Worm (Caenorhabditis elegans): ENCODE data around the gene fbxa-31.

- TF ChIP-seq unc-39 (tag; optimal IDR thresholded peaks at IDR 0.05) (no peak), lin-39 (tag; optimal IDR thresholded peaks at IDR 0.05) (no peak), nfya-1 (tag; optimal IDR thresholded peaks at IDR 0.05; ENCODE audit: insufficient read depth) (no peak), ztf-11 (tag; optimal IDR thresholded peaks at IDR 0.05) (no peak), nhr-11 (tag; optimal IDR thresholded peaks at IDR 0.05) (no peak), nhr-76 (tag; optimal IDR thresholded peaks at IDR 0.05) (no peak), nhr-77 (tag; optimal IDR thresholded peaks at IDR 0.05) (no peak), snpc-4 (tag; optimal IDR thresholded peaks at IDR 0.05) (no peak), elt-1 (tag; optimal IDR thresholded peaks at IDR 0.05) (no peak), ama-1 (optimal IDR thresholded peaks at IDR 0.05) (no peak), egl-5 (tag; optimal IDR thresholded peaks at IDR 0.05) (no peak), nhr-28 (tag; optimal IDR thresholded peaks at IDR 0.05) (no peak), pqm-1 (tag; optimal IDR thresholded peaks at IDR 0.05) (no peak), elt-2 (tag; optimal IDR thresholded peaks at IDR 0.05) (no peak)
Measured at ce11 chrIII:1293135-1293534, 21.9 kb upstream of the fbxa-31 start, which contains the start of gene fbxa-36.

All from whole organism, L3 larva.